Worm (Caenorhabditis elegans) whole organism, midembryonic: ENCODE results near the gene sec-15.

Source experiments
- T22C8.4 ChIP-seq: fragments of 200-800 bp; sonication (Bioruptor generic); IDR thresholded peaks from 2 replicates; pipeline ENCODE4 v1.3.6; 2022; ENCODE audit warnings: missing genetic modification characterization, missing compliant biosample characterization
- cog-1 ChIP-seq: sonication (generic microtip); optimal IDR thresholded peaks from 2 replicates; lab custom pipeline; 2016; ENCODE audit warnings: missing genetic modification characterization, missing compliant biosample characterization
- flt-1 ChIP-seq: fragments of 200-800 bp; sonication (Bioruptor generic); IDR thresholded peaks from 2 replicates; pipeline ENCODE4 v1.3.6; 2022; ENCODE audit warnings: missing genetic modification characterization, missing compliant biosample characterization
- med-1 ChIP-seq: sonication (generic microtip); optimal IDR thresholded peaks from 2 replicates; lab custom pipeline; 2017; ENCODE audit warnings: missing genetic modification characterization, mild to moderate bottlenecking, missing compliant biosample characterization, antibody characterized with exemption, missing genetic modification reagents; ENCODE audit not compliant: insufficient read depth
- ref-1 ChIP-seq: fragments of 200-800 bp; sonication (Bioruptor generic); conservative IDR thresholded peaks from 2 replicates; pipeline ENCODE4 v1.3.6; 2022; ENCODE audit warnings: missing genetic modification reagents, missing genetic modification characterization, missing compliant biosample characterization
- tab-1 ChIP-seq: fragments of 200-800 bp; sonication (Bioruptor generic); IDR thresholded peaks from 2 replicates; pipeline ENCODE4 v1.3.6; 2022; ENCODE audit warnings: missing genetic modification characterization, missing compliant biosample characterization
- ztf-23 ChIP-seq: fragments of 200-800 bp; sonication (Bioruptor generic); IDR thresholded peaks from 2 replicates; pipeline ENCODE4 v1.3.6; 2022; ENCODE audit warnings: missing genetic modification reagents, missing genetic modification characterization, missing compliant biosample characterization

DNA sequence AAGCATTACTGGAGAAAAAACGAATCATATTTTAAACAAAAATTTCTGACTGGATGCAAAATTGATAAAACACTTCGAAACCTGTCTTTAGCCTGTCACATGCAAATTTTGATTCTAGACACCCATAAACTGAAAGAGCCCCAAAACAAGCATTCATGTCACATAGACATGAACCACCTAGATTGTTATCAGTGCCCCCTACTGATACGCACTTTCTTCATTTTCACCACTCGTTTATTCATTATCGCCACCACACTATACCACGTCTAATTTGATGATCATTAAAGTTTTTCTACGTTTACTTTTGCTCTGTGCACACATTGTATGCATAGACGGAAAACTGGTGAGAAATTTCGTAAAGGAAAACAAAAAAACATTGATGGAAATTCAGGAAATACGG is 23.6 kb downstream of the sec-15 start, which contains the start of gene cnnm-2:
- TF ChIP-seq ref-1 (no peak), T22C8.4 (GFP tag; lab: Robert Waterston, UW) (no peak), tab-1 (GFP tag; lab: Robert Waterston, UW) (no peak), flt-1 (no peak), ztf-23 (no peak), cog-1 (no peak), med-1 (GFP tag; lab: Kevin White, UChicago) (no peak)
